Worm (Caenorhabditis elegans) whole organism, early embryonic: Measurements from ENCODE around the gene isy-1.

Experiments used
- F13C5.2 ChIP-seq: sonication (generic microtip); optimal IDR thresholded peaks from 2 replicates; lab custom pipeline; 2017; ENCODE audit warnings: mild to moderate bottlenecking, missing genetic modification characterization, inconsistent platforms, missing compliant biosample characterization
- aly-1 ChIP-seq: sonication (generic microtip); optimal IDR thresholded peaks from 2 replicates; lab custom pipeline; 2016; ENCODE audit warnings: missing genetic modification characterization, missing compliant biosample characterization
- ama-1 ChIP-seq: fragments of 150-350 bp; optimal IDR thresholded peaks from 2 replicates; lab custom pipeline; 2014
- hmbx-1 ChIP-seq: sonication (generic microtip); optimal IDR thresholded peaks from 2 replicates; lab custom pipeline; 2016; ENCODE audit warnings: mild to moderate bottlenecking, missing genetic modification characterization, missing compliant biosample characterization
- hmg-4 ChIP-seq: fragments of 200-800 bp; sonication (Bioruptor generic); optimal IDR thresholded peaks from 2 replicates; lab custom pipeline; 2018; ENCODE audit warnings: mild to moderate bottlenecking, missing genetic modification characterization, missing compliant biosample characterization

ce11 chrV:11029309-11029708 is 28.8 kb upstream of the isy-1 start:
- TF ChIP-seq ama-1 (lab: Kevin White, UChicago) (no peak), hmbx-1 (tag; lab: Kevin White, UChicago) (no peak), hmg-4 (GFP tag; lab: Kevin White, UChicago) (no peak), F13C5.2 (peak; percentile 21), aly-1 (tag; lab: Kevin White, UChicago) (no peak)
